Worm (Caenorhabditis elegans) whole organism, L2 larva: ENCODE results near the gene Y116A8C.30.

Experiments
- C34F6.9 ChIP-seq: fragments of 150-350 bp; optimal IDR thresholded peaks from 2 replicates; lab custom pipeline; 2014; ENCODE audit warnings: missing biosample characterization, missing genetic modification characterization
- F13H6.1 ChIP-seq: sonication (generic microtip); optimal IDR thresholded peaks from 2 replicates; lab custom pipeline; 2016; ENCODE audit warnings: missing genetic modification characterization, missing compliant biosample characterization
- ZK546.5 ChIP-seq: sonication (generic microtip); optimal IDR thresholded peaks from 2 replicates; lab custom pipeline; 2017; ENCODE audit warnings: missing biosample characterization, missing genetic modification characterization
- alr-1 ChIP-seq: fragments of 150-350 bp; optimal IDR thresholded peaks from 2 replicates; lab custom pipeline; 2014; ENCODE audit warnings: missing biosample characterization, missing genetic modification characterization
- ama-1 ChIP-seq: fragments of 150-350 bp; optimal IDR thresholded peaks from 2 replicates; lab custom pipeline; 2018; ENCODE audit warnings: inconsistent platforms
- ceh-16 ChIP-seq: fragments of 150-350 bp; optimal IDR thresholded peaks from 2 replicates; lab custom pipeline; 2014; ENCODE audit warnings: missing biosample characterization, missing genetic modification characterization
- ceh-82 ChIP-seq: fragments of 150-350 bp; optimal IDR thresholded peaks from 2 replicates; lab custom pipeline; 2014; ENCODE audit warnings: missing biosample characterization, missing genetic modification characterization
- dmd-4 ChIP-seq: sonication (generic microtip); optimal IDR thresholded peaks from 2 replicates; lab custom pipeline; 2017; ENCODE audit warnings: missing biosample characterization, missing genetic modification characterization
- egl-27 ChIP-seq: sonication (generic microtip); optimal IDR thresholded peaks from 3 replicates; lab custom pipeline; 2017; ENCODE audit warnings: missing biosample characterization, missing genetic modification reagents, missing genetic modification characterization
- elt-1 ChIP-seq: fragments of 150-350 bp; optimal IDR thresholded peaks from 2 replicates; lab custom pipeline; 2014; ENCODE audit warnings: missing biosample characterization, missing genetic modification characterization
- elt-3 ChIP-seq: sonication (generic microtip); optimal IDR thresholded peaks from 2 replicates; lab custom pipeline; 2017; ENCODE audit warnings: missing biosample characterization, missing genetic modification characterization
- fos-1 ChIP-seq: fragments of 150-350 bp; optimal IDR thresholded peaks from 2 replicates; lab custom pipeline; 2014; ENCODE audit warnings: missing biosample characterization, missing genetic modification characterization
- gmeb-1 ChIP-seq: fragments of 150-350 bp; optimal IDR thresholded peaks from 2 replicates; lab custom pipeline; 2014; ENCODE audit warnings: missing biosample characterization, missing genetic modification characterization
- lin-11 ChIP-seq: fragments of 150-350 bp; sonication (generic microtip); optimal IDR thresholded peaks from 2 replicates; lab custom pipeline; 2014; ENCODE audit warnings: missing biosample characterization, missing genetic modification characterization, inconsistent platforms, mixed read lengths
- lsy-2 ChIP-seq, 2 experiments: fragments of 150-350 bp in 1 of 2; sonication (generic microtip) in 1 of 2; optimal IDR thresholded peaks; 2 replicates each; lab custom pipeline; 2014 to 2017; ENCODE audit warnings: missing biosample characterization in 2 of 2, missing genetic modification characterization in 2 of 2
- mab-5 ChIP-seq: fragments of 150-350 bp; optimal IDR thresholded peaks from 2 replicates; lab custom pipeline; 2014; ENCODE audit warnings: missing biosample characterization, missing genetic modification characterization
- mbf-1 ChIP-seq: sonication (generic microtip); optimal IDR thresholded peaks from 2 replicates; lab custom pipeline; 2017; ENCODE audit warnings: missing biosample characterization, missing genetic modification characterization
- mdl-1 ChIP-seq, 2 experiments: fragments of 150-350 bp in 1 of 2; sonication (generic microtip) in 1 of 2; optimal IDR thresholded peaks; 2 replicates each; lab custom pipeline; 2017; ENCODE audit warnings: missing biosample characterization in 2 of 2, missing genetic modification characterization in 2 of 2
- nhr-11 ChIP-seq: fragments of 150-350 bp; optimal IDR thresholded peaks from 2 replicates; lab custom pipeline; 2014; ENCODE audit warnings: missing biosample characterization, missing genetic modification characterization
- nhr-12 ChIP-seq: fragments of 150-350 bp; optimal IDR thresholded peaks from 2 replicates; lab custom pipeline; 2014; ENCODE audit warnings: missing biosample characterization, missing genetic modification characterization
- nhr-129 ChIP-seq: fragments of 150-350 bp; optimal IDR thresholded peaks from 2 replicates; lab custom pipeline; 2014; ENCODE audit warnings: missing biosample characterization, missing genetic modification characterization
- nhr-237 ChIP-seq: fragments of 150-350 bp; optimal IDR thresholded peaks from 2 replicates; lab custom pipeline; 2014; ENCODE audit warnings: missing biosample characterization, missing genetic modification characterization
- nhr-6 ChIP-seq: fragments of 150-350 bp; optimal IDR thresholded peaks from 2 replicates; lab custom pipeline; 2014; ENCODE audit warnings: missing biosample characterization, missing genetic modification characterization
- nhr-77 ChIP-seq: fragments of 150-350 bp; optimal IDR thresholded peaks from 2 replicates; lab custom pipeline; 2014; ENCODE audit warnings: missing biosample characterization, missing genetic modification characterization
- peb-1 ChIP-seq: fragments of 150-350 bp; optimal IDR thresholded peaks from 2 replicates; lab custom pipeline; 2014; ENCODE audit warnings: missing biosample characterization, missing genetic modification characterization
- sem-4 ChIP-seq: fragments of 150-350 bp; optimal IDR thresholded peaks from 2 replicates; lab custom pipeline; 2014; ENCODE audit warnings: missing biosample characterization, missing genetic modification reagents, missing genetic modification characterization
- skn-1 ChIP-seq: sonication (generic microtip); optimal IDR thresholded peaks from 2 replicates; lab custom pipeline; 2017; ENCODE audit warnings: missing biosample characterization, missing genetic modification characterization
- sma-9 ChIP-seq, 2 experiments: fragments of 150-350 bp in 1 of 2; sonication (generic microtip) in 1 of 2; optimal IDR thresholded peaks; 2 replicates each; lab custom pipeline; 2014 to 2016; ENCODE audit warnings: missing genetic modification characterization in 2 of 2, mild to moderate bottlenecking in 1 of 2, missing biosample characterization in 1 of 2, missing compliant biosample characterization in 1 of 2, missing genetic modification reagents in 1 of 2, moderate library complexity in 1 of 2
- unc-39 ChIP-seq: fragments of 150-350 bp; optimal IDR thresholded peaks from 2 replicates; lab custom pipeline; 2014; ENCODE audit warnings: missing biosample characterization, missing genetic modification characterization
- unc-55 ChIP-seq: fragments of 150-350 bp; sonication (generic microtip); optimal IDR thresholded peaks from 3 replicates; lab custom pipeline; 2014; ENCODE audit warnings: missing biosample characterization, missing genetic modification reagents, missing genetic modification characterization
- unc-62 ChIP-seq: fragments of 150-350 bp; optimal IDR thresholded peaks from 2 replicates; lab custom pipeline; 2014; ENCODE audit warnings: missing biosample characterization, missing genetic modification reagents, missing genetic modification characterization
- zag-1 ChIP-seq: fragments of 150-350 bp; optimal IDR thresholded peaks from 2 replicates; lab custom pipeline; 2014; ENCODE audit warnings: missing biosample characterization, missing genetic modification characterization
- ztf-1 ChIP-seq: fragments of 200-800 bp; sonication (Bioruptor generic); conservative IDR thresholded peaks from 2 replicates; pipeline ENCODE4 v1.3.6; 2022; ENCODE audit warnings: missing genetic modification characterization, missing compliant biosample characterization
- ztf-11 ChIP-seq: sonication (generic microtip); optimal IDR thresholded peaks from 2 replicates; lab custom pipeline; 2017; ENCODE audit warnings: missing biosample characterization, missing genetic modification characterization
- ztf-4 ChIP-seq: fragments of 150-350 bp; optimal IDR thresholded peaks from 2 replicates; lab custom pipeline; 2014; ENCODE audit warnings: missing biosample characterization, missing genetic modification characterization

The Y116A8C.30 gene

ce11 chrIV:17105578-17105977 is 2.1 kb upstream of the Y116A8C.30 start:
- TF ChIP-seq ceh-82 (tag; lab: Kevin White, UChicago) (no peak), mab-5 (tag; lab: Kevin White, UChicago) (no peak), ztf-4 (tag; lab: Kevin White, UChicago) (no peak), peb-1 (no peak), nhr-129 (tag; lab: Kevin White, UChicago) (no peak), nhr-11 (tag; lab: Kevin White, UChicago) (no peak), unc-55 (no peak), skn-1 (no peak), dmd-4 (no peak), nhr-6 (no peak), unc-62 (GFP tag; lab: Kevin White, UChicago) (no peak)

- TF ChIP-seq gmeb-1 (tag; lab: Kevin White, UChicago) (no peak), nhr-77 (tag; lab: Kevin White, UChicago) (no peak), ama-1 (lab: Kevin White, UChicago) (no peak), elt-3 (tag; lab: Kevin White, UChicago) (no peak), nhr-11 (tag; lab: Kevin White, UChicago) (no peak), F13H6.1 (tag; lab: Kevin White, UChicago) (no peak), dmd-4 (no peak), mab-5 (tag; lab: Kevin White, UChicago) (no peak), lin-11 (tag; lab: Kevin White, UChicago) (no peak), sma-9 (GFP tag; optimal IDR thresholded peaks at IDR 0.05; lab: Kevin White, UChicago) (no peak), sma-9 (tag; optimal IDR thresholded peaks at IDR 0.05; lab: Kevin White, UChicago) (no peak), alr-1 (tag; lab: Kevin White, UChicago) (no peak), fos-1 (tag; lab: Kevin White, UChicago) (no peak), ZK546.5 (no peak), mbf-1 (tag; lab: Kevin White, UChicago) (no peak), nhr-12 (tag; lab: Kevin White, UChicago) (no peak), sem-4 (tag; lab: Kevin White, UChicago) (no peak), zag-1 (tag; lab: Kevin White, UChicago) (no peak), elt-1 (no peak), C34F6.9 (no peak)
Measured at ce11 chrIV:17104157-17104872, 800 bp upstream of the Y116A8C.30 start.

DNA sequence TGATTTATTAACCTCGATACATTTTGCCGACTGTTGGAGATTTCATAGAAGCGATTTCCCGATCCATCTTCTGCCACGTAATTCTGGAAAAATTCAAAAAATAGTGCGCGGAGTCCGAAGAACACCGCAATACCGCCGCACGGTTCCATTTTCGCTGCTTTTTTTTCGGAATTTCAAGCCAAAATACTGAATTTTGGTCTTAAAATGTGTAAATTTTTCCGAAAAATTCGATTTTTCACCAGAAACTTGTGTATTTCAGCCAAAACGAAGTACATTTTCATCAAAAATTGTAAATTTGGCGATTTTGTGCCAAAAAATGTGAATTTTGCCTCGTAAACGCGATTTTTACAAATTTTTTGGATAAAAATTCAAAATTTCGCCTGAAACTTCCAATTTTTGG is 399 bp downstream of the Y116A8C.30 start:
- no peak for TF ChIP-seq ztf-4 (tag; lab: Kevin White, UChicago)
- TF ChIP-seq nhr-12 (tag; lab: Kevin White, UChicago): no peak
- no peak for TF ChIP-seq mdl-1 (tag; optimal IDR thresholded peaks at IDR 0.05; lab: Kevin White, UChicago)
- no peak for TF ChIP-seq elt-1
- no peak for TF ChIP-seq ceh-16
- TF ChIP-seq nhr-11 (tag; lab: Kevin White, UChicago): no peak
- TF ChIP-seq peb-1: no peak
- TF ChIP-seq ztf-11 (tag; lab: Kevin White, UChicago): no peak
- TF ChIP-seq nhr-237 (tag; lab: Kevin White, UChicago): no peak
- TF ChIP-seq ztf-1: no peak
- no peak for TF ChIP-seq fos-1 (tag; lab: Kevin White, UChicago)
- TF ChIP-seq egl-27 (tag; lab: Kevin White, UChicago): no peak
- no peak for TF ChIP-seq unc-39 (tag; lab: Kevin White, UChicago)
- TF ChIP-seq nhr-129 (tag; lab: Kevin White, UChicago): no peak

DNA sequence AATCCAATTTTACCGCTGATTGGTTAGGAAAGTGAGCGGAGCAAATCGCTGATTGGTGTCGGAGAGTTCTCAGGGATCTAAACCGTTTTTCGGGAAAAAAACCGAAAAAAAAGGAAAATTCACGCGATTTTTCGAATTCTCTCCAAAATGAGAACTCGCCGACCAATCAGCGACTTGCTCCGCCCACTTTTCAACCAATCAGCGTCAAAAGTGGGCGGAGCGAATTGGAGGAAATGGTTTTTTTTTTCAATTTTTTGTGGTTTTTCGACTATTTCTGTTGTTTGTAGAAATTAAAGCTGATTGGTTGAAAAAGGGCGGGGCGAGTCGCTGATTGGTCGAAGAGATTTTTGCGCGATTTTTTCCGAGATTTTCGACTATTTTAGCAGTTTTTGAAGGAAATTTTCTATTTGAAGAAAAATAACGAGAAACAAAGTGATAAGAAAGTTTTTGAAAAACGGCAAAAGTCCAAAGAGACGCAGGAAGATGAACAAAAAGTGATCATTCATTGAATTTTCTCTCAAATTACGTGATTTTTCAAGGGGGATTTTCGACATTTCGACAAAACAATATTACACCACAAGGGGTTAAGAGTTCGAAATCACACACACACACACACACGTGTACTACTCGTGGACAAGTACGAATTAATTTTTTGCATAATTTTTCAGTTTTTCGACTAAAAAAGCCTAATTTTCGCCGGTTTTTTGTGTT is 2.7 kb downstream of the Y116A8C.30 start:
- TF ChIP-seq lsy-2 (tag; optimal IDR thresholded peaks at IDR 0.05; lab: Kevin White, UChicago): peak in 1 of 2 experiments; percentile 6
- TF ChIP-seq lin-11 (tag; lab: Kevin White, UChicago): no peak
- TF ChIP-seq nhr-129 (tag; lab: Kevin White, UChicago): peak; percentile 44
- no peak for TF ChIP-seq nhr-12 (tag; lab: Kevin White, UChicago)
- TF ChIP-seq, all 48 proteins: peak for 2
